Fruit fly (Drosophila melanogaster): Measurements from ENCODE around the gene MICU1.

The MICU1 gene

DNA sequence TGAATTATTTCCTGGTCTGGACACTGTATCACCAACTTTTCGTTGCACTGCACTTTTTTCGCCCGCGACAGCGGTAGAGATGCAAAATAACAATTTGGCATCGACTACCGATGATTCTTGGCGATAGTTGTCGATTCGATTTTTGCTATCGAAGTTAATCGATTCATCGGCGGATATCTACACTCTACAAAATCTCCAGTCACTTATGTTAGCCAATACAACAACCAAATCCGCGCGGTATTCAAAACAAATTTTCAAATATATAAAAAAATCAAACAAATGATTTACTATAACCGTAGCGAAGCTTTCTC, 22.1 kb downstream of the MICU1 start, which contains the start of gene CG4502 (continued):
- peak; percentile 76 for TF ChIP-seq Rfx (GFP tag; IDR thresholded peaks at IDR 0.05)
- no peak for TF ChIP-seq CG5953 (GFP tag; IDR thresholded peaks at IDR 0.05)
- TF ChIP-seq D (optimal IDR thresholded peaks at IDR 0.05), result no peak
- no peak for TF ChIP-seq D (GFP tag; optimal IDR thresholded peaks at IDR 0.05)
- no peak for TF ChIP-seq CG1233 (GFP tag; optimal IDR thresholded peaks at IDR 0.05)
- no peak for TF ChIP-seq kah (GFP tag; optimal IDR thresholded peaks at IDR 0.05)
- peak; percentile 100 for TF ChIP-seq Dll (GFP tag; IDR thresholded peaks at IDR 0.05; ENCODE audit: partially characterized antibody)
- no peak for TF ChIP-seq gce (GFP tag; IDR thresholded peaks at IDR 0.05)
- TF ChIP-seq CG7271 (tag; optimal IDR thresholded peaks at IDR 0.05), result no peak
- no peak for TF ChIP-seq Aef1 (GFP tag; IDR thresholded peaks at IDR 0.05)
- TF ChIP-seq wor (GFP tag; IDR thresholded peaks at IDR 0.05), result no peak
- TF ChIP-seq Myb (GFP tag; optimal IDR thresholded peaks at IDR 0.05), result peak; percentile 78
- TF ChIP-seq CG15479 (GFP tag; optimal IDR thresholded peaks at IDR 0.05), result no peak
- no peak for TF ChIP-seq CG18619 (GFP tag; optimal IDR thresholded peaks at IDR 0.05)
- no peak for TF ChIP-seq ttk (GFP tag; IDR thresholded peaks at IDR 0.05)
- peak; percentile 67; the same call in 1 of the 2 replicates for TF ChIP-seq CG32532 (GFP tag; IDR thresholded peaks at IDR 0.05)
- no peak for TF ChIP-seq CG17802 (tag; optimal IDR thresholded peaks at IDR 0.05)
- no peak for TF ChIP-seq usp (GFP tag; optimal IDR thresholded peaks at IDR 0.05)
- no peak for TF ChIP-seq CG15011 (GFP tag; optimal IDR thresholded peaks at IDR 0.05)
- TF ChIP-seq CkIIα-i1 (GFP tag; IDR thresholded peaks at IDR 0.05), result no peak
- TF ChIP-seq CG12942 (GFP tag; optimal IDR thresholded peaks at IDR 0.05), result no peak
- TF ChIP-seq Vsx1 (GFP tag; optimal IDR thresholded peaks at IDR 0.05), result no peak
- TF ChIP-seq CG12744 (GFP tag; optimal IDR thresholded peaks at IDR 0.05), result no peak
- no peak for TF ChIP-seq crc (GFP tag; optimal IDR thresholded peaks at IDR 0.05)
- TF ChIP-seq CG2678 (tag; optimal IDR thresholded peaks at IDR 0.05), result no peak
- TF ChIP-seq gem (tag; optimal IDR thresholded peaks at IDR 0.05), result no peak
- no peak for TF ChIP-seq CG8478 (optimal IDR thresholded peaks at IDR 0.05)

DNA sequence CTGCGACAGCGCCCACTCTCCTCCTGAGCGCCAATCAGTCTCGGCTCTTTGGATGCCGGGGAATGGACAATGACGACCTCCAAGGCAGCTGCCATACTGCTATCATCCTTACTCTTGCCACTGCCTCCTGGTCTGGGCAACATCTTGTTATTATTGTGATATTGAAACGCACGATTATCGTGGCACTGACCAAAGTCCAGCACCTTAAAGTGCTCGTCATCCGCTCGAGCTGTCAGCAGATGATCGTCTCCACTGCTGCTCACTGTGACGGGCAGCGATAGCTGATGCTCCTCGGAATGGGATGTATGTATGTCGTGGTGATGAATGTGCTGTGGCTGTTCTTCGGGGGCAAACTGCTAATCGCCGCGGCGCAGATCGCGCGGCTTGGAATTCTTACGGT, 25.6 kb downstream of the MICU1 start:
- TF ChIP-seq bsh (GFP tag; optimal IDR thresholded peaks at IDR 0.05) (peak in 1 of 2 experiments; percentile 41), CG3163 (GFP tag; optimal IDR thresholded peaks at IDR 0.05) (no peak), nom (GFP tag; optimal IDR thresholded peaks at IDR 0.05) (peak; percentile 88), Drgx (GFP tag; IDR thresholded peaks at IDR 0.05) (peak; percentile 33; the same call in 1 of the 2 replicates)

DNA sequence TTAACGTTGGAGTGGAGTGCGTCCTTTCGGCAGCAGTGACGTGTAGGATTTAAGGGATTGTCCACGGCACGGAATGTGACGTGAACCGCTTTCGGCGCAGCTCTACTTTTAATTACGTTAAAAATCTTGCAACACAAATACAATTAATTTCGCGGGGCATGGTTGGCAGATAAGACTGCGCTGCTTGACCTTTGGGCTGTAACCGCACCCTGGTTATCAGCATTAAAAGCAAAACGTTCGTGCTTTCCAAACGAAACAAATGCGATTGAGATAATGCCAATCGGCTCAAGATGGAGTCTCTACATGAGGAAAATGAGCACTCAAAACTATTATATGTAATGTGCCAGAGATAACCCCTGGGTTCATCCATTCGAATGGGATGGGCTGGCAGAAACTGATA, 31.5 kb downstream of the MICU1 start:
- TF ChIP-seq ranshi (GFP tag; IDR thresholded peaks at IDR 0.05), result no peak
- TF ChIP-seq chn (GFP tag; optimal IDR thresholded peaks at IDR 0.05), result no peak
- TF ChIP-seq CG34376 (GFP tag; optimal IDR thresholded peaks at IDR 0.05), result peak; percentile 82
- no peak for TF ChIP-seq Taf1 (GFP tag; IDR thresholded peaks at IDR 0.05)
- peak; percentile 32 for TF ChIP-seq Deaf1 (tag; optimal IDR thresholded peaks at IDR 0.05)
- TF ChIP-seq hth (optimal IDR thresholded peaks at IDR 0.05), result no peak
- no peak for TF ChIP-seq CG4360 (GFP tag; IDR thresholded peaks at IDR 0.05)
- no peak for TF ChIP-seq CG13894 (tag; optimal IDR thresholded peaks at IDR 0.05)
- peak in 1 of 2 experiments; percentile 10 for TF ChIP-seq Pdp1 (GFP tag; optimal IDR thresholded peaks at IDR 0.05)
- TF ChIP-seq Gug (GFP tag; IDR thresholded peaks at IDR 0.05), result no peak
- peak; percentile 5 for TF ChIP-seq grn (GFP tag; optimal IDR thresholded peaks at IDR 0.05)
- no peak for TF ChIP-seq gce (GFP tag; IDR thresholded peaks at IDR 0.05)
- no peak for TF ChIP-seq CG10209 (GFP tag; optimal IDR thresholded peaks at IDR 0.05)
- TF ChIP-seq CG13123 (GFP tag; optimal IDR thresholded peaks at IDR 0.05), result no peak
- TF ChIP-seq CG12071 (GFP tag; optimal IDR thresholded peaks at IDR 0.05), result no peak
- no peak for TF ChIP-seq gt (GFP tag; IDR thresholded peaks at IDR 0.05)
- no peak for TF ChIP-seq ssp (GFP tag; IDR thresholded peaks at IDR 0.05)
- no peak for TF ChIP-seq dm (GFP tag; optimal IDR thresholded peaks at IDR 0.05)
- no peak for TF ChIP-seq CG15073 (GFP tag; optimal IDR thresholded peaks at IDR 0.05)
- TF ChIP-seq abd-A (tag; optimal IDR thresholded peaks at IDR 0.05), result no peak
- TF ChIP-seq Bteb2 (GFP tag; optimal IDR thresholded peaks at IDR 0.05), result no peak
- no peak for TF ChIP-seq shn (GFP tag; optimal IDR thresholded peaks at IDR 0.05)
- TF ChIP-seq fd102C (GFP tag; optimal IDR thresholded peaks at IDR 0.05), result no peak
